Fruit fly (Drosophila melanogaster): ENCODE data around the gene CG42789.

dm6 chr3R:26799535-26800111 is 15.6 kb upstream of the CG42789 start:
- no peak for TF ChIP-seq usp (GFP tag; optimal IDR thresholded peaks at IDR 0.05)
- TF ChIP-seq EcR (GFP tag; optimal IDR thresholded peaks at IDR 0.05) = no peak
- no peak for TF ChIP-seq Dll (optimal IDR thresholded peaks at IDR 0.05)
